Fruit fly (Drosophila melanogaster) whole organism, adult: ENCODE results near the gene Bruce.

Experiments used
- CG11617 ChIP-seq: fragments of 200-800 bp; sonication (Bioruptor generic); optimal IDR thresholded peaks from 2 replicates; lab custom pipeline; 2017; ENCODE audit warnings: mild to moderate bottlenecking, missing biosample characterization, missing genetic modification reagents, missing genetic modification characterization
- CG12768 ChIP-seq: fragments of 200-800 bp; sonication (Bioruptor generic); optimal IDR thresholded peaks from 2 replicates; lab custom pipeline; 2017; ENCODE audit warnings: missing biosample characterization, missing genetic modification characterization, mild to moderate bottlenecking, moderate library complexity, missing genetic modification reagents
- CG14711 ChIP-seq: fragments of 200-800 bp; sonication (Bioruptor generic); optimal IDR thresholded peaks from 2 replicates; lab custom pipeline; 2018; ENCODE audit warnings: missing biosample characterization, mild to moderate bottlenecking, missing genetic modification characterization, moderate library complexity
- CG1620 ChIP-seq: fragments of 200-800 bp; sonication (Bioruptor generic); optimal IDR thresholded peaks from 2 replicates; lab custom pipeline; 2016; ENCODE audit warnings: missing biosample characterization, missing genetic modification characterization
- CG33017 ChIP-seq: fragments of 200-800 bp; sonication (Bioruptor generic); optimal IDR thresholded peaks from 2 replicates; lab custom pipeline; 2018; ENCODE audit warnings: missing biosample characterization, mild to moderate bottlenecking, missing genetic modification characterization, moderate library complexity
- CG5204 ChIP-seq: fragments of 200-800 bp; sonication (Bioruptor generic); optimal IDR thresholded peaks from 2 replicates; lab custom pipeline; 2016; ENCODE audit warnings: missing biosample characterization, missing genetic modification characterization
- CG7045 ChIP-seq: fragments of 200-800 bp; sonication (Bioruptor generic); optimal IDR thresholded peaks from 2 replicates; lab custom pipeline; 2017; ENCODE audit warnings: missing biosample characterization, mild to moderate bottlenecking, missing genetic modification characterization
- CG7101 ChIP-seq: fragments of 200-800 bp; sonication (Bioruptor generic); optimal IDR thresholded peaks from 2 replicates; lab custom pipeline; 2018; ENCODE audit warnings: missing biosample characterization, mild to moderate bottlenecking, missing genetic modification characterization, moderate library complexity
- Clk ChIP-seq: fragments of 200-800 bp; sonication (Bioruptor generic); optimal IDR thresholded peaks from 2 replicates; lab custom pipeline; 2017; ENCODE audit warnings: missing biosample characterization, missing genetic modification characterization
- Crg-1 ChIP-seq: fragments of 200-800 bp; sonication (Bioruptor generic); optimal IDR thresholded peaks from 2 replicates; lab custom pipeline; 2016; ENCODE audit warnings: missing biosample characterization, missing genetic modification characterization
- Hr96 ChIP-seq: fragments of 200-800 bp; sonication (Bioruptor generic); optimal IDR thresholded peaks from 2 replicates; lab custom pipeline; 2016; ENCODE audit warnings: missing biosample characterization, missing genetic modification characterization
- Mnt ChIP-seq: fragments of 200-800 bp; sonication (Bioruptor generic); optimal IDR thresholded peaks from 2 replicates; lab custom pipeline; 2016; ENCODE audit warnings: missing biosample characterization, mild to moderate bottlenecking, missing genetic modification characterization
- bab1 ChIP-seq: fragments of 200-800 bp; sonication (Bioruptor generic); optimal IDR thresholded peaks from 3 replicates; lab custom pipeline; 2019; ENCODE audit warnings: missing biosample characterization, mild to moderate bottlenecking, missing genetic modification characterization, moderate library complexity
- cic ChIP-seq: fragments of 200-800 bp; sonication (Bioruptor generic); optimal IDR thresholded peaks from 2 replicates; lab custom pipeline; 2017; ENCODE audit warnings: missing biosample characterization, mild to moderate bottlenecking, missing genetic modification characterization, moderate library complexity
- cnc ChIP-seq, 2 experiments: fragments of >200 bp; optimal IDR thresholded peaks; 2 replicates each; lab custom pipeline; 2017
- kay ChIP-seq: fragments of 200-800 bp; sonication (Bioruptor generic); peaks from one replicate; lab custom pipeline; 2016; ENCODE audit warnings: missing biosample characterization, missing genetic modification characterization, borderline replicate concordance
- ovo ChIP-seq: fragments of 200-800 bp; sonication (Bioruptor generic); optimal IDR thresholded peaks from 2 replicates; lab custom pipeline; 2016; ENCODE audit warnings: missing biosample characterization, missing genetic modification characterization
- pad ChIP-seq: fragments of 200-800 bp; sonication (Bioruptor generic); optimal IDR thresholded peaks from 3 replicates; lab custom pipeline; 2017; ENCODE audit warnings: missing biosample characterization, missing genetic modification characterization, mild to moderate bottlenecking, moderate library complexity, missing genetic modification reagents
- tj ChIP-seq: fragments of 200-800 bp; sonication (Bioruptor generic); optimal IDR thresholded peaks from 3 replicates; lab custom pipeline; 2017; ENCODE audit warnings: missing biosample characterization, mild to moderate bottlenecking, missing genetic modification characterization, moderate library complexity
- toe ChIP-seq: fragments of 200-800 bp; sonication (Bioruptor generic); optimal IDR thresholded peaks from 2 replicates; lab custom pipeline; 2016; ENCODE audit warnings: missing biosample characterization, missing genetic modification characterization

Gene Bruce

dm6 chr3R:10330734-10331642 is at the start of gene Bruce, which contains the start of gene CG12818:
TSS of gene Bruce (minus strand) at chr3R:10331353.
TSS of gene CG12818 (plus strand) at chr3R:10331581.
- TF ChIP-seq cnc (optimal IDR thresholded peaks at IDR 0.05; lab: Kevin White, UChicago) (no peak), CG7045 (GFP tag; lab: Kevin White, UChicago) (peak; percentile 44), CG7101 (tag; lab: Kevin White, UChicago) (peak; percentile 20), CG5204 (GFP tag; lab: Kevin White, UChicago) (no peak), Clk (GFP tag; lab: Kevin White, UChicago) (no peak), tj (GFP tag; lab: Kevin White, UChicago) (peak; percentile 40), Crg-1 (GFP tag; lab: Kevin White, UChicago) (peak; percentile 20), ovo (GFP tag; lab: Kevin White, UChicago) (no peak), cic (GFP tag; lab: Kevin White, UChicago) (no peak), Hr96 (GFP tag; lab: Kevin White, UChicago) (no peak), kay (GFP tag; lab: Kevin White, UChicago) (no peak), CG33017 (no peak), CG11617 (GFP tag; lab: Kevin White, UChicago) (peak; percentile 11), CG14711 (tag; lab: Kevin White, UChicago) (no peak), bab1 (no peak), Mnt (GFP tag; lab: Kevin White, UChicago) (peak; percentile 34), toe (GFP tag; lab: Kevin White, UChicago) (no peak), CG1620 (no peak), pad (GFP tag; lab: Kevin White, UChicago) (peak; percentile 29), CG12768 (peak; percentile 36)

dm6 chr3R:10380025-10380424 is 48.9 kb upstream of the Bruce start:
- TF ChIP-seq CG5204 (GFP tag; lab: Kevin White, UChicago) = peak; percentile 40
- peak; percentile 1 for TF ChIP-seq pad (GFP tag; lab: Kevin White, UChicago)
- TF ChIP-seq CG7101 (tag; lab: Kevin White, UChicago) = peak; percentile 57
- TF ChIP-seq CG7045 (GFP tag; lab: Kevin White, UChicago) = peak; percentile 44
- TF ChIP-seq cnc (optimal IDR thresholded peaks at IDR 0.05; lab: Kevin White, UChicago) = no peak
- TF ChIP-seq bab1 = no peak
- no peak for TF ChIP-seq toe (GFP tag; lab: Kevin White, UChicago)
- TF ChIP-seq Hr96 (GFP tag; lab: Kevin White, UChicago) = peak; percentile 48
- TF ChIP-seq cic (GFP tag; lab: Kevin White, UChicago) = no peak
- TF ChIP-seq kay (GFP tag; lab: Kevin White, UChicago) = peak; percentile 1
- TF ChIP-seq CG14711 (tag; lab: Kevin White, UChicago) = peak; percentile 28
- TF ChIP-seq Clk (GFP tag; lab: Kevin White, UChicago) = no peak
- peak; percentile 51 for TF ChIP-seq CG11617 (GFP tag; lab: Kevin White, UChicago)
- TF ChIP-seq Mnt (GFP tag; lab: Kevin White, UChicago) = no peak
- no peak for TF ChIP-seq CG1620
- no peak for TF ChIP-seq ovo (GFP tag; lab: Kevin White, UChicago)
- peak; percentile 33 for TF ChIP-seq tj (GFP tag; lab: Kevin White, UChicago)
- TF ChIP-seq Crg-1 (GFP tag; lab: Kevin White, UChicago) = no peak
- peak; percentile 27 for TF ChIP-seq CG33017
- TF ChIP-seq CG12768 = peak; percentile 75

DNA sequence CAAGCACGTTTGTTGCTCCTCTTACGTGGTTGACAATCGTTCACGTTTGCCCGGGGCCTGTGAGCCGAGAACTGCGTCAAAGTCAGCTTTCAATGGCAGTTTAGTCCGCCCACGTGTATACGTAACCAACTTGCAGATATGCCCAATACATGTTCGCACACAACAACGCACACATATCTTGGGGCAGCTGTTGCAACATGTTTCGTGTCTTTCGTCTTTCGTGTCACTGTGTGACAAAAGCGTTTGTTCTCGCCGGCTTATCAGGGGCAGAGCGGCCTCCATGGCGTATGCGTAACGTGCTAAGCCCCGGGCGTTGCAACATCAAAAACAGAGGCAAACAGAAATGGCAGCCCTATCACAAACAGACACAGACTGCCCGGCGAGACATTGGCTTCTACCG is 48.3 kb upstream of the Bruce start:
- TF ChIP-seq cic (GFP tag; lab: Kevin White, UChicago) (no peak), CG33017 (no peak), cnc (optimal IDR thresholded peaks at IDR 0.05; lab: Kevin White, UChicago) (no peak), bab1 (no peak), Hr96 (GFP tag; lab: Kevin White, UChicago) (no peak), kay (GFP tag; lab: Kevin White, UChicago) (no peak), CG11617 (GFP tag; lab: Kevin White, UChicago) (no peak), Clk (GFP tag; lab: Kevin White, UChicago) (no peak), tj (GFP tag; lab: Kevin White, UChicago) (no peak), CG7045 (GFP tag; lab: Kevin White, UChicago) (no peak), Mnt (GFP tag; lab: Kevin White, UChicago) (no peak), CG12768 (no peak), Crg-1 (GFP tag; lab: Kevin White, UChicago) (no peak), CG7101 (tag; lab: Kevin White, UChicago) (no peak), CG5204 (GFP tag; lab: Kevin White, UChicago) (no peak), pad (GFP tag; lab: Kevin White, UChicago) (no peak), CG1620 (no peak), CG14711 (tag; lab: Kevin White, UChicago) (no peak)

- TF ChIP-seq CG33017 (no peak), kay (GFP tag; lab: Kevin White, UChicago) (peak; percentile 75)
Measured at dm6 chr3R:10378989-10379388, 47.8 kb upstream of the Bruce start.

- TF ChIP-seq pad (GFP tag; lab: Kevin White, UChicago) (peak; percentile 56), CG5204 (GFP tag; lab: Kevin White, UChicago) (no peak), CG12768 (no peak), Crg-1 (GFP tag; lab: Kevin White, UChicago) (no peak), kay (GFP tag; lab: Kevin White, UChicago) (no peak), CG1620 (peak; percentile 27), tj (GFP tag; lab: Kevin White, UChicago) (peak; percentile 55), CG7045 (GFP tag; lab: Kevin White, UChicago) (peak; percentile 58), Clk (GFP tag; lab: Kevin White, UChicago) (no peak), CG7101 (tag; lab: Kevin White, UChicago) (peak; percentile 33), toe (GFP tag; lab: Kevin White, UChicago) (no peak), ovo (GFP tag; lab: Kevin White, UChicago) (peak; percentile 24), CG11617 (GFP tag; lab: Kevin White, UChicago) (peak; percentile 68), Hr96 (GFP tag; lab: Kevin White, UChicago) (peak; percentile 37), CG33017 (peak; percentile 35), bab1 (peak; percentile 61), CG14711 (tag; lab: Kevin White, UChicago) (peak; percentile 57), cic (GFP tag; lab: Kevin White, UChicago) (peak; percentile 13), cnc (optimal IDR thresholded peaks at IDR 0.05; lab: Kevin White, UChicago) (no peak), Mnt (GFP tag; lab: Kevin White, UChicago) (no peak)
Measured at dm6 chr3R:10377849-10378248, 46.7 kb upstream of the Bruce start, which contains the start of gene Rfx. TSS of gene Rfx (minus strand) at chr3R:10378068.
